Fruit fly (Drosophila melanogaster) whole organism, prepupa: ENCODE data around the gene CG43980.
A peak's percentile ranks its signal among the peaks of the same experiment; 100 is the strongest.

Experiments used
- Blimp-1 ChIP-seq: fragments of 200-800 bp; sonication (Bioruptor generic); optimal IDR thresholded peaks from 3 replicates; lab custom pipeline; 2017; ENCODE audit warnings: missing biosample characterization, missing genetic modification characterization, mild to moderate bottlenecking, moderate library complexity, missing genetic modification reagents
- CG11762 ChIP-seq: fragments of 200-800 bp; sonication (Bioruptor generic); optimal IDR thresholded peaks from 3 replicates; lab custom pipeline; 2016; ENCODE audit warnings: missing biosample characterization, missing genetic modification characterization; ENCODE audit not compliant: insufficient read depth
- CG31627 ChIP-seq: fragments of 200-800 bp; sonication (Bioruptor generic); optimal IDR thresholded peaks from 3 replicates; lab custom pipeline; 2016; ENCODE audit warnings: missing biosample characterization, missing genetic modification characterization
- CG6276 ChIP-seq: fragments of 200-800 bp; sonication (Bioruptor generic); optimal IDR thresholded peaks from 2 replicates; lab custom pipeline; 2017; ENCODE audit warnings: missing biosample characterization, mild to moderate bottlenecking, missing genetic modification characterization
- Gug ChIP-seq: fragments of 200-800 bp; sonication (Bioruptor generic); IDR thresholded peaks from 2 replicates; pipeline ENCODE4 v1.3.6; 2022; ENCODE audit warnings: missing biosample characterization, missing genetic modification characterization
- Smox ChIP-seq: fragments of 200-800 bp; sonication (Bioruptor generic); optimal IDR thresholded peaks from 3 replicates; lab custom pipeline; 2016; ENCODE audit warnings: missing biosample characterization, missing genetic modification characterization
- Sox102F ChIP-seq: fragments of 200-800 bp; sonication (Bioruptor generic); optimal IDR thresholded peaks from 2 replicates; lab custom pipeline; 2016; ENCODE audit warnings: missing biosample characterization, mild to moderate bottlenecking, missing genetic modification characterization
- achi ChIP-seq: fragments of 200-800 bp; sonication (Bioruptor generic); optimal IDR thresholded peaks from 3 replicates; lab custom pipeline; 2016; ENCODE audit warnings: missing biosample characterization, missing genetic modification characterization
- cyc ChIP-seq: fragments of 200-800 bp; sonication (Bioruptor generic); optimal IDR thresholded peaks from 3 replicates; lab custom pipeline; 2016; ENCODE audit warnings: missing biosample characterization, missing genetic modification characterization
- eg ChIP-seq: fragments of 200-800 bp; sonication (Bioruptor generic); IDR thresholded peaks from 3 replicates; pipeline ENCODE4 v1.3.6; 2022; ENCODE audit warnings: missing biosample characterization, missing genetic modification characterization
- fd85E ChIP-seq: fragments of 200-800 bp; sonication (Bioruptor generic); optimal IDR thresholded peaks from 3 replicates; lab custom pipeline; 2016; ENCODE audit warnings: missing biosample characterization, missing genetic modification characterization
- net ChIP-seq: fragments of 200-800 bp; sonication (Bioruptor generic); optimal IDR thresholded peaks from 3 replicates; lab custom pipeline; 2016; ENCODE audit warnings: missing biosample characterization, missing genetic modification characterization

- TF ChIP-seq eg (GFP tag; lab: Robert Waterston, UW) (no peak), CG6276 (GFP tag; lab: Kevin White, UChicago) (peak; percentile 11), Gug (no peak), CG31627 (GFP tag; lab: Kevin White, UChicago) (no peak), Blimp-1 (GFP tag; lab: Kevin White, UChicago) (no peak), Sox102F (GFP tag; lab: Kevin White, UChicago) (no peak), net (GFP tag; lab: Kevin White, UChicago) (no peak), CG11762 (no peak), achi (GFP tag; lab: Kevin White, UChicago) (no peak), Smox (GFP tag; lab: Kevin White, UChicago) (no peak), cyc (GFP tag; lab: Kevin White, UChicago) (no peak), fd85E (no peak)
Observed at dm6 chr3L:21706144-21706926, 61.6 kb downstream of the CG43980 start, which contains the start of gene CG32447.
